Worm (Caenorhabditis elegans): Measurements from ENCODE around the gene act-4.

Gene act-4

DNA sequence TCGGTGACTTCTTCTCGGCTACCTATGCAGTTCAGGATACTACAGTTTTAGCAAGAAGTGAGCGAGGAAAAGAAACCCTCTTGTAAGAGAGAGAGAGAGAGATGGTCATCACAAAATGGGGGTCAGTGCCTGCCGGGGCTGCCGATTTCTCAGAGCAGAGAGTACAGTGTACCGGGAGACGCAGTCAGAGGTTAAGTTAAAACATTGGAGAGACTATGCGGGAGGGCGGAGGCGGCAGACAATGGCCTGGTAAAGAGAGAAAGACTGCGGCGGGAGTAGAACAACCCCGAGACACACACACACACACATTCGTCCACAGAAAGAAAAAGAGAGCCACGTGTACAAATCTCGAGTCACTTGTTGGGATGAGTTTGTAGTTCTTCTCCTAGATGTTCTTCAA is 11.0 kb downstream of the act-4 start:
- TF ChIP-seq egl-43 (GFP tag; IDR thresholded peaks at IDR 0.05) (no peak), lsy-2 (tag; optimal IDR thresholded peaks at IDR 0.05) (peak; percentile 6 to 29), snpc-1.2 (GFP tag; IDR thresholded peaks at IDR 0.05) (no peak; the same call in 1 of the 2 replicates), dmd-9 (GFP tag; IDR thresholded peaks at IDR 0.05) (no peak), snpc-4 (tag; optimal IDR thresholded peaks at IDR 0.05) (no peak), zfp-3 (GFP tag; conservative IDR thresholded peaks at IDR 0.05) (no peak), pqm-1 (tag; optimal IDR thresholded peaks at IDR 0.05) (no peak), mxl-3 (GFP tag; optimal IDR thresholded peaks at IDR 0.05) (peak; percentile 67), nhr-42 (GFP tag; IDR thresholded peaks at IDR 0.05) (0 out of 2 replicates have a peak, but pooled peaks have one; percentile 21), unc-62 (GFP tag; optimal IDR thresholded peaks at IDR 0.05 in 1 of 2) (peak in 1 of 2 experiments; percentile 88), unc-62 (tag; optimal IDR thresholded peaks at IDR 0.05) (no peak), ceh-82 (tag; optimal IDR thresholded peaks at IDR 0.05) (no peak), mes-2 (tag; optimal IDR thresholded peaks at IDR 0.05; ENCODE audit: poor library complexity, severe bottlenecking) (peak; percentile 62), ceh-28 (tag; optimal IDR thresholded peaks at IDR 0.05) (no peak), F10B5.3 (tag; optimal IDR thresholded peaks at IDR 0.05) (no peak), madf-9 (GFP tag; conservative IDR thresholded peaks at IDR 0.05) (no peak), mxl-2 (GFP tag; conservative IDR thresholded peaks at IDR 0.05) (no peak), lin-38 (GFP tag; IDR thresholded peaks at IDR 0.05) (no peak), rbr-2 (tag; optimal IDR thresholded peaks at IDR 0.05) (peak; percentile 34), aha-1 (tag) (peak; percentile 91), ama-1 (optimal IDR thresholded peaks at IDR 0.05) (no peak), hmg-1.1 (GFP tag; IDR thresholded peaks at IDR 0.05) (peak; percentile 63), lir-3 (tag; optimal IDR thresholded peaks at IDR 0.05) (no peak), hif-1 (tag; optimal IDR thresholded peaks at IDR 0.05) (no peak), ceh-32 (tag; optimal IDR thresholded peaks at IDR 0.05; ENCODE audit: poor library complexity) (no peak), Y5F2A.4 (GFP tag; optimal IDR thresholded peaks at IDR 0.05) (no peak), arid-1 (GFP tag; conservative IDR thresholded peaks at IDR 0.05) (no peak), saeg-2 (GFP tag; IDR thresholded peaks at IDR 0.05) (no peak), nhr-102 (tag; optimal IDR thresholded peaks at IDR 0.05) (no peak), spr-1 (tag; optimal IDR thresholded peaks at IDR 0.05) (no peak), zip-11 (GFP tag; IDR thresholded peaks at IDR 0.05) (no peak), fos-1 (tag; optimal IDR thresholded peaks at IDR 0.05) (no peak), mdt-29 (GFP tag; IDR thresholded peaks at IDR 0.05) (no peak), nhr-6 (tag; optimal IDR thresholded peaks at IDR 0.05) (peak; percentile 41), daf-8 (GFP tag; IDR thresholded peaks at IDR 0.05) (no peak), R02D3.7 (tag; optimal IDR thresholded peaks at IDR 0.05) (no peak), nhr-11 (tag; optimal IDR thresholded peaks at IDR 0.05) (no peak), php-3 (GFP tag; IDR thresholded peaks at IDR 0.05) (no peak), ztf-7 (tag; optimal IDR thresholded peaks at IDR 0.05) (no peak), unc-130 (GFP tag; optimal IDR thresholded peaks at IDR 0.05) (no peak), pha-4 (GFP tag; IDR thresholded peaks at IDR 0.05) (peak; percentile 61; the same call in 1 of the 2 replicates), pha-4 (tag; optimal IDR thresholded peaks at IDR 0.05) (peak; percentile 40), duxl-1 (tag; optimal IDR thresholded peaks at IDR 0.05; ENCODE audit: poor library complexity) (peak; percentile 35), dpl-1 (GFP tag; optimal IDR thresholded peaks at IDR 0.05) (peak; percentile 23), lin-13 (GFP tag; optimal IDR thresholded peaks at IDR 0.05) (peak; percentile 10), nhr-25 (tag; optimal IDR thresholded peaks at IDR 0.05; ENCODE audit: borderline replicate concordance, insufficient read depth) (peak; percentile 68), zip-2 (tag; optimal IDR thresholded peaks at IDR 0.05) (no peak), T26A8.4 (GFP tag; IDR thresholded peaks at IDR 0.05) (no peak), mdl-1 (tag; optimal IDR thresholded peaks at IDR 0.05) (peak; percentile 25 to 87), lin-29 (GFP tag; IDR thresholded peaks at IDR 0.05) (no peak), aly-2 (tag; optimal IDR thresholded peaks at IDR 0.05) (no peak), ctbp-1 (GFP tag; IDR thresholded peaks at IDR 0.05) (no peak)
